Fruit fly (Drosophila melanogaster) whole organism: ENCODE measurements around the gene Vml.

Experiments
- Dll ChIP-seq: fragments of >200 bp; optimal IDR thresholded peaks from 2 replicates; lab custom pipeline; 2017
- pan ChIP-seq: fragments of >200 bp; optimal IDR thresholded peaks from 2 replicates; lab custom pipeline; 2017
- usp ChIP-seq: fragments of >200 bp; optimal IDR thresholded peaks from 2 replicates; lab custom pipeline; 2017; ENCODE audit warnings: missing biosample characterization, missing genetic modification characterization, mixed read lengths

dm6 chrX:2305281-2305680 lies 29.7 kb downstream of the Vml start:
- TF ChIP-seq pan (lab: Kevin White, UChicago) (no peak), usp (GFP tag; lab: Kevin White, UChicago) (no peak), Dll (lab: Kevin White, UChicago) (no peak)
